Worm (Caenorhabditis elegans): ENCODE results near the gene ssup-72.

- TF ChIP-seq ceh-34 (tag; optimal IDR thresholded peaks at IDR 0.05): no peak
- TF ChIP-seq npax-4 (tag; optimal IDR thresholded peaks at IDR 0.05): no peak
- TF ChIP-seq ama-1 (optimal IDR thresholded peaks at IDR 0.05): no peak
- TF ChIP-seq pat-9 (tag; optimal IDR thresholded peaks at IDR 0.05): no peak
- TF ChIP-seq tbx-2 (tag; optimal IDR thresholded peaks at IDR 0.05): no peak
These were observed 44.7 kb downstream of the ssup-72 start for ce11 chrII:6821118-6821517.
